Fruit fly (Drosophila melanogaster) whole organism, prepupa: ENCODE data around the gene CG1271.

Experiments used
- Blimp-1 ChIP-seq: fragments of 200-800 bp; sonication (Bioruptor generic); optimal IDR thresholded peaks from 3 replicates; lab custom pipeline; 2017; ENCODE audit warnings: missing biosample characterization, missing genetic modification characterization, mild to moderate bottlenecking, moderate library complexity, missing genetic modification reagents
- CG10631 ChIP-seq: fragments of 200-800 bp; sonication (Bioruptor generic); optimal IDR thresholded peaks from 2 replicates; lab custom pipeline; 2016; ENCODE audit warnings: missing biosample characterization, missing genetic modification characterization
- CG10669 ChIP-seq: fragments of 200-800 bp; sonication (Bioruptor generic); optimal IDR thresholded peaks from 3 replicates; lab custom pipeline; 2018; ENCODE audit warnings: missing biosample characterization, mild to moderate bottlenecking, missing genetic modification characterization, moderate library complexity
- CG15336 ChIP-seq: fragments of 200-800 bp; sonication (Bioruptor generic); IDR thresholded peaks from 2 replicates; pipeline ENCODE4 v1.3.6; 2022; ENCODE audit warnings: missing biosample characterization, missing genetic modification characterization
- CG16779 ChIP-seq: fragments of 200-800 bp; sonication (Bioruptor generic); optimal IDR thresholded peaks from 3 replicates; lab custom pipeline; 2017; ENCODE audit warnings: missing biosample characterization, mild to moderate bottlenecking, missing genetic modification characterization
- CG3032 ChIP-seq: fragments of 200-800 bp; optimal IDR thresholded peaks from 2 replicates; lab custom pipeline; 2019; ENCODE audit warnings: missing biosample characterization, mild to moderate bottlenecking, missing genetic modification characterization, moderate library complexity
- CG31627 ChIP-seq: fragments of 200-800 bp; sonication (Bioruptor generic); optimal IDR thresholded peaks from 3 replicates; lab custom pipeline; 2016; ENCODE audit warnings: missing biosample characterization, missing genetic modification characterization
- CG34406 ChIP-seq: fragments of 200-800 bp; sonication (Bioruptor generic); optimal IDR thresholded peaks from 3 replicates; lab custom pipeline; 2016; ENCODE audit warnings: missing biosample characterization, missing genetic modification characterization
- CG6163 ChIP-seq: fragments of 200-800 bp; sonication (Bioruptor generic); IDR thresholded peaks from 3 replicates; pipeline ENCODE4 v1.3.6; 2022; ENCODE audit warnings: missing biosample characterization, missing genetic modification characterization
- CG6792 ChIP-seq: fragments of 200-800 bp; sonication (Bioruptor generic); optimal IDR thresholded peaks from 3 replicates; lab custom pipeline; 2016; ENCODE audit warnings: missing biosample characterization, missing genetic modification characterization
- CG6808 ChIP-seq: fragments of 200-800 bp; sonication (Bioruptor generic); optimal IDR thresholded peaks from 3 replicates; lab custom pipeline; 2017; ENCODE audit warnings: missing biosample characterization, missing genetic modification characterization, mild to moderate bottlenecking, moderate library complexity, missing genetic modification reagents
- CG6854 ChIP-seq: fragments of 200-800 bp; sonication (Bioruptor generic); optimal IDR thresholded peaks from 2 replicates; lab custom pipeline; 2017; ENCODE audit warnings: missing biosample characterization, mild to moderate bottlenecking, missing genetic modification characterization
- CG8119 ChIP-seq: fragments of 200-800 bp; sonication (Bioruptor generic); IDR thresholded peaks from 3 replicates; pipeline ENCODE4 v1.3.6; 2022; ENCODE audit warnings: missing biosample characterization, missing genetic modification characterization
- CG9139 ChIP-seq: fragments of 200-800 bp; sonication (Bioruptor generic); optimal IDR thresholded peaks from 3 replicates; lab custom pipeline; 2017; ENCODE audit warnings: missing biosample characterization, mild to moderate bottlenecking, missing genetic modification characterization
- Eip75B ChIP-seq: fragments of 200-800 bp; sonication (Bioruptor generic); optimal IDR thresholded peaks from 3 replicates; lab custom pipeline; 2016; ENCODE audit warnings: missing biosample characterization, missing genetic modification characterization
- Eip78C ChIP-seq: fragments of 200-800 bp; sonication (Bioruptor generic); peaks from one replicate; lab custom pipeline; 2016; ENCODE audit warnings: missing biosample characterization, missing genetic modification characterization
- Eip93F ChIP-seq: fragments of 200-800 bp; sonication (Bioruptor generic); optimal IDR thresholded peaks from 2 replicates; lab custom pipeline; 2016; ENCODE audit warnings: missing biosample characterization, mild to moderate bottlenecking, missing genetic modification characterization
- Ets21C ChIP-seq: fragments of 200-800 bp; sonication (Bioruptor generic); optimal IDR thresholded peaks from 3 replicates; lab custom pipeline; 2016; ENCODE audit warnings: missing biosample characterization, missing genetic modification characterization
- Ets96B ChIP-seq: fragments of 200-800 bp; optimal IDR thresholded peaks from 2 replicates; lab custom pipeline; 2019; ENCODE audit warnings: missing biosample characterization, mild to moderate bottlenecking, missing genetic modification characterization, moderate library complexity
- Hr38 ChIP-seq: sonication (Bioruptor generic); optimal IDR thresholded peaks from 2 replicates; lab custom pipeline; 2016; ENCODE audit warnings: missing biosample characterization, missing genetic modification characterization
- Hr39 ChIP-seq: fragments of 200-800 bp; sonication (Bioruptor generic); optimal IDR thresholded peaks from 2 replicates; lab custom pipeline; 2016; ENCODE audit warnings: missing biosample characterization, missing genetic modification characterization
- Hr4 ChIP-seq: fragments of 200-800 bp; sonication (Bioruptor generic); optimal IDR thresholded peaks from 3 replicates; lab custom pipeline; 2016; ENCODE audit warnings: missing biosample characterization, missing genetic modification characterization
- Lpt ChIP-seq: fragments of 200-800 bp; sonication (Bioruptor generic); optimal IDR thresholded peaks from 3 replicates; lab custom pipeline; 2016; ENCODE audit warnings: missing biosample characterization, missing genetic modification characterization
- Smox ChIP-seq: fragments of 200-800 bp; sonication (Bioruptor generic); optimal IDR thresholded peaks from 3 replicates; lab custom pipeline; 2016; ENCODE audit warnings: missing biosample characterization, missing genetic modification characterization
- Sox14 ChIP-seq: fragments of 200-800 bp; sonication (Bioruptor generic); optimal IDR thresholded peaks from 3 replicates; lab custom pipeline; 2016; ENCODE audit warnings: missing biosample characterization, missing genetic modification characterization
- Sox15 ChIP-seq: fragments of 200-800 bp; sonication (Bioruptor generic); optimal IDR thresholded peaks from 3 replicates; lab custom pipeline; 2016; ENCODE audit warnings: missing biosample characterization, missing genetic modification characterization
- achi ChIP-seq: fragments of 200-800 bp; sonication (Bioruptor generic); optimal IDR thresholded peaks from 3 replicates; lab custom pipeline; 2016; ENCODE audit warnings: missing biosample characterization, missing genetic modification characterization
- acj6 ChIP-seq: fragments of 200-800 bp; sonication (Bioruptor generic); optimal IDR thresholded peaks from 3 replicates; lab custom pipeline; 2016; ENCODE audit warnings: missing biosample characterization, missing genetic modification characterization
- cyc ChIP-seq: fragments of 200-800 bp; sonication (Bioruptor generic); optimal IDR thresholded peaks from 3 replicates; lab custom pipeline; 2016; ENCODE audit warnings: missing biosample characterization, missing genetic modification characterization
- dsx ChIP-seq: fragments of 200-800 bp; optimal IDR thresholded peaks from 3 replicates; lab custom pipeline; 2019; ENCODE audit warnings: missing biosample characterization, mild to moderate bottlenecking, missing genetic modification characterization, moderate library complexity; ENCODE audit not compliant: poor library complexity, severe bottlenecking
- eg ChIP-seq: fragments of 200-800 bp; sonication (Bioruptor generic); IDR thresholded peaks from 3 replicates; pipeline ENCODE4 v1.3.6; 2022; ENCODE audit warnings: missing biosample characterization, missing genetic modification characterization
- esn ChIP-seq: fragments of 200-800 bp; sonication (Bioruptor generic); optimal IDR thresholded peaks from 2 replicates; lab custom pipeline; 2016; ENCODE audit warnings: missing biosample characterization, mild to moderate bottlenecking, missing genetic modification characterization, moderate library complexity
- fd59A ChIP-seq: fragments of 200-800 bp; sonication (Bioruptor generic); optimal IDR thresholded peaks from 2 replicates; lab custom pipeline; 2017; ENCODE audit warnings: missing biosample characterization, mild to moderate bottlenecking, missing genetic modification characterization, missing genetic modification reagents
- fkh ChIP-seq: fragments of 200-800 bp; sonication (Bioruptor generic); optimal IDR thresholded peaks from 3 replicates; lab custom pipeline; 2017; ENCODE audit warnings: missing biosample characterization, mild to moderate bottlenecking, missing genetic modification characterization, moderate library complexity
- lz ChIP-seq: fragments of 200-800 bp; sonication (Bioruptor generic); optimal IDR thresholded peaks from 3 replicates; lab custom pipeline; 2016; ENCODE audit warnings: missing biosample characterization, missing genetic modification characterization
- pdm3 ChIP-seq: fragments of 200-800 bp; sonication (Bioruptor generic); optimal IDR thresholded peaks from 3 replicates; lab custom pipeline; 2016; ENCODE audit warnings: missing biosample characterization, missing genetic modification characterization
- spab ChIP-seq: fragments of 200-800 bp; sonication (Bioruptor generic); optimal IDR thresholded peaks from 2 replicates; lab custom pipeline; 2017; ENCODE audit warnings: missing biosample characterization, mild to moderate bottlenecking, missing genetic modification characterization, missing genetic modification reagents
- svp ChIP-seq: fragments of 200-800 bp; sonication (Bioruptor generic); peaks from one replicate; lab custom pipeline; 2016; ENCODE audit warnings: missing biosample characterization, missing genetic modification characterization
- topi ChIP-seq: fragments of 200-800 bp; sonication (Bioruptor generic); optimal IDR thresholded peaks from 3 replicates; lab custom pipeline; 2016; ENCODE audit warnings: missing biosample characterization, missing genetic modification characterization
- vri ChIP-seq: fragments of 200-800 bp; sonication (Bioruptor generic); optimal IDR thresholded peaks from 3 replicates; lab custom pipeline; 2016; ENCODE audit warnings: missing biosample characterization, mild to moderate bottlenecking, missing genetic modification characterization

The CG1271 gene

DNA sequence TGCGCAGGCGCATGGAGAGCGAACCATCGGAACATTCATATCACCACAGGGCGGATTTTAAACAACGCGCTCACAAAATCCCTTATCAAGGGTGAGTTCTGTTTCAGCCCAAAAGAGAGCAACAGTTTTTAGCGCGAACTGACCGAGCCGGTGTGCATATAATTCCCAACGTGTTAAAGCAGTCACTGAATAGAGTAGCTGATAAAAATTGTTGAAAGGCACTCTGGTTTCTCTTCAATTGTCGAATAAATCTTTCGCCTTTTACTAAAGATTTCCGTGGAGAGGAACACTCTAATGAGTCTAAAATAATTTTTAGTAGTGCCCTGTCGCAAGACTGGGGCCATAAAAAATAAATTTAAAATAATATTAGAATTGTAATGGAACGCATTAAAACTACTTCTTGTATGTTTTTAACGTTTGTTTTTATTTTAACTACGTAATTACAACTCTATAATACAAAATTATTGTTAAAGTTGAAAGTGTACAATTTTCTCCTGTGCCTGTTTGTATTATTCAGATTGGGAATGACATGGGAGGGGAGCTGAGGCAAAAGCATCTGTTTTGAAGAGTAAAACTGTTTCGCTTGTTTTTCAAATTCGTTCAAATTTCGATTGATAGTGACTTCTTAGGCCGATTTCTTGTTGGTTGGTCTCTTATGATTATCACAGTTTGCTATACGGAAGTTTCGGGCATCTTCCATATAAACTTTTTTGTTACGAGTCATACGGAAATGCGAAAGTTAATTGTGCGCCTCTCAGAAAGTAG, 38.4 kb downstream of the CG1271 start:
- TF ChIP-seq Sox15 (GFP tag; lab: Kevin White, UChicago) (no peak), dsx (GFP tag; lab: Kevin White, UChicago) (peak; percentile 50), fkh (GFP tag; lab: Kevin White, UChicago) (no peak), Lpt (no peak), svp (no peak), cyc (GFP tag; lab: Kevin White, UChicago) (peak; percentile 43), CG9139 (GFP tag; lab: Kevin White, UChicago) (no peak), Hr4 (GFP tag; lab: Kevin White, UChicago) (no peak), esn (GFP tag; lab: Kevin White, UChicago) (peak; percentile 63), spab (no peak), pdm3 (GFP tag; lab: Kevin White, UChicago) (no peak), acj6 (no peak), CG6808 (GFP tag; lab: Kevin White, UChicago) (no peak), achi (GFP tag; lab: Kevin White, UChicago) (no peak), Eip75B (GFP tag; lab: Kevin White, UChicago) (no peak), CG16779 (tag; lab: Kevin White, UChicago) (no peak), Ets21C (no peak), Hr39 (GFP tag; lab: Kevin White, UChicago) (no peak), Hr38 (no peak), CG15336 (GFP tag; lab: Robert Waterston, UW) (0 out of 2 replicates have a peak, but pooled peaks have one; percentile 25), CG31627 (GFP tag; lab: Kevin White, UChicago) (no peak), CG10631 (peak; percentile 16), CG6792 (GFP tag; lab: Kevin White, UChicago) (peak; percentile 17), vri (GFP tag; lab: Kevin White, UChicago) (peak; percentile 25), Eip93F (GFP tag; lab: Kevin White, UChicago) (peak; percentile 38), lz (GFP tag; lab: Kevin White, UChicago) (peak; percentile 56), Eip78C (GFP tag; lab: Kevin White, UChicago) (peak; percentile 79), Ets96B (tag; lab: Kevin White, UChicago) (no peak), CG10669 (no peak), Smox (no peak), CG6163 (peak; percentile 48; the same call in 1 of the 3 replicates), Blimp-1 (GFP tag; lab: Kevin White, UChicago) (no peak), fd59A (GFP tag; lab: Kevin White, UChicago) (no peak), eg (GFP tag; lab: Robert Waterston, UW) (peak; percentile 50; the same call in 1 of the 3 replicates), CG6854 (GFP tag; lab: Kevin White, UChicago) (peak; percentile 5), CG3032 (tag; lab: Kevin White, UChicago) (peak; percentile 7), Sox14 (no peak), CG8119 (GFP tag; lab: Robert Waterston, UW) (no peak)
- TF ChIP-seq, all 60 proteins: peak for 14

DNA sequence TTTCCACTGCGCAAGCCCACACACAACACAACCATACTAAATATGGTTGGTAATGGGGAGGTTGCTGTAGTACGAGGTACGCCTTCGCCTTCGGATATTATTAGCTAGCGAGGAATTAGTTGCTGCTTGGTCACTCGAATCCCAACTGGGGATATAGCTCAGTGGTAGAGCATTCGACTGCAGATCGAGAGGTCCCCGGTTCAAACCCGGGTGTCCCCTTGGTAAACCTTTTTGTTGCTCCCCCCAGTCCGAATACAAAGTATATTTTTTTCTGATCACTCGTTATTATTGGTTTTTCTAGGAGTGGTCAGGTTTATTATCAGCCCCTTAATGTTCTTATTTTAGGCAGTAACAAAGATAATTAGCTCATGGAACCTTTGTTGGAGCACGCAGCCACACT, 43.3 kb downstream of the CG1271 start:
- TF ChIP-seq topi (GFP tag; lab: Kevin White, UChicago) (no peak), dsx (GFP tag; lab: Kevin White, UChicago) (peak; percentile 33), CG34406 (GFP tag; lab: Kevin White, UChicago) (no peak), CG6792 (GFP tag; lab: Kevin White, UChicago) (no peak), Eip78C (GFP tag; lab: Kevin White, UChicago) (peak; percentile 34), pdm3 (GFP tag; lab: Kevin White, UChicago) (no peak), CG6163 (peak; percentile 30; the same call in 2 of the 3 replicates), Lpt (no peak), eg (GFP tag; lab: Robert Waterston, UW) (peak; percentile 4; the same call in 1 of the 3 replicates), CG15336 (GFP tag; lab: Robert Waterston, UW) (no peak), spab (no peak)
